Worm (Caenorhabditis elegans) whole organism, midembryonic: Measurements from ENCODE around the gene clec-218.

Source experiments
- T22C8.4 ChIP-seq: fragments of 200-800 bp; sonication (Bioruptor generic); IDR thresholded peaks from 2 replicates; pipeline ENCODE4 v1.3.6; 2022; ENCODE audit warnings: missing genetic modification characterization, missing compliant biosample characterization
- cog-1 ChIP-seq: sonication (generic microtip); optimal IDR thresholded peaks from 2 replicates; lab custom pipeline; 2016; ENCODE audit warnings: missing genetic modification characterization, missing compliant biosample characterization
- flt-1 ChIP-seq: fragments of 200-800 bp; sonication (Bioruptor generic); IDR thresholded peaks from 2 replicates; pipeline ENCODE4 v1.3.6; 2022; ENCODE audit warnings: missing genetic modification characterization, missing compliant biosample characterization
- klf-2 ChIP-seq: fragments of 200-800 bp; sonication (Bioruptor generic); conservative IDR thresholded peaks from 2 replicates; pipeline ENCODE4 v1.3.6; 2022; ENCODE audit warnings: missing genetic modification reagents, missing genetic modification characterization, missing compliant biosample characterization
- med-1 ChIP-seq: sonication (generic microtip); optimal IDR thresholded peaks from 2 replicates; lab custom pipeline; 2017; ENCODE audit warnings: missing genetic modification characterization, mild to moderate bottlenecking, missing compliant biosample characterization, antibody characterized with exemption, missing genetic modification reagents; ENCODE audit not compliant: insufficient read depth
- ref-1 ChIP-seq: fragments of 200-800 bp; sonication (Bioruptor generic); conservative IDR thresholded peaks from 2 replicates; pipeline ENCODE4 v1.3.6; 2022; ENCODE audit warnings: missing genetic modification reagents, missing genetic modification characterization, missing compliant biosample characterization
- tab-1 ChIP-seq: fragments of 200-800 bp; sonication (Bioruptor generic); IDR thresholded peaks from 2 replicates; pipeline ENCODE4 v1.3.6; 2022; ENCODE audit warnings: missing genetic modification characterization, missing compliant biosample characterization
- ztf-23 ChIP-seq: fragments of 200-800 bp; sonication (Bioruptor generic); IDR thresholded peaks from 2 replicates; pipeline ENCODE4 v1.3.6; 2022; ENCODE audit warnings: missing genetic modification reagents, missing genetic modification characterization, missing compliant biosample characterization
- ztf-29 ChIP-seq: fragments of 200-800 bp; sonication (Bioruptor generic); IDR thresholded peaks from 2 replicates; pipeline ENCODE4 v1.3.6; 2022; ENCODE audit warnings: missing genetic modification reagents, missing genetic modification characterization, missing compliant biosample characterization

Gene clec-218

DNA sequence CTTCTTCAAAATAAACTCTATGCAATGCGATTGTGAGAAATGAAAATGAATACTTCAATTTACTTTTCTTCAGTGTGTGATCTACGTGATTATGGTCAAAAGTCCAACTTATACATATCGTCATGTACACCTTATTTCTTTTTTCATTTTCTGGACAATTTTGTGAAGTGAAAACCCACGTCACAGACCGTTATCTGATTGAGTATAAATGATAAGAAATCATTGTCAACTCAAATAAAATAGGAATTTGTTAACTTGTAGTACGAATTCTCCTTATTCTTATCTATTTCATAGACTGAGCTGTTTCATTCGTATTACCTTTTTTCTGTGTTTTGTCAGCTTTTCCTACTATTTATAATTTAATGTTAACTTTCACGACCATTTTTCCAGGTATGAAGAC, 35.7 kb upstream of the clec-218 start, which contains the start of gene asp-5:
Gene asp-5, plus strand, starts transcription at position 391 of the 400 bp plus-strand sequence.
- TF ChIP-seq med-1 (no peak), ref-1 (GFP tag; lab: Robert Waterston, UW) (no peak), cog-1 (no peak), ztf-23 (GFP tag; lab: Robert Waterston, UW) (no peak), ztf-29 (GFP tag; lab: Robert Waterston, UW) (no peak), klf-2 (GFP tag; lab: Robert Waterston, UW) (no peak), flt-1 (GFP tag; lab: Robert Waterston, UW) (no peak), tab-1 (GFP tag; lab: Robert Waterston, UW) (no peak), T22C8.4 (GFP tag; lab: Robert Waterston, UW) (no peak)

DNA sequence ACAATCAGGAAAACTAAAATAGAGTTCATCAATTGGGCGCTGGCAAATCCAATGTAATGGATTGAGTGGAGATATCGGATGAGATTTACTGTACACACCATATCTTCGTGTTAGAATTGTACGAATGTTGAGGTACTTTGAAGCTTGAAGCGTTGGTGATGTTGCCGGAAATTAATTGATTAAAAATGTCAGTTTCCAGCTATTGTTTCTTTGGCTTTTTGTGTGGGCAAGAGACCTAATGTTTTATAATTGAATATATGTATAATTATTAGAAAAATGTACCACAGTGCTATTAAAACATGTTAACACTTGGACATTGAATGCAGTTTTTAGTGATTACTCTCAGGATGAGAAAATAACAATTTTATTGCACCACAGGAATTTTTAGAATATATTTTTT, 28.9 kb upstream of the clec-218 start, which contains the start of gene str-136:
Gene str-136, minus strand, starts transcription at position 101 of the 400 bp plus-strand sequence.
- no peak for TF ChIP-seq ztf-29 (GFP tag; lab: Robert Waterston, UW)
- TF ChIP-seq T22C8.4 (GFP tag; lab: Robert Waterston, UW): no peak
- TF ChIP-seq ref-1 (GFP tag; lab: Robert Waterston, UW): no peak
- TF ChIP-seq ztf-23 (GFP tag; lab: Robert Waterston, UW): no peak
- no peak for TF ChIP-seq med-1
- TF ChIP-seq cog-1: no peak
- no peak for TF ChIP-seq tab-1 (GFP tag; lab: Robert Waterston, UW)
- no peak for TF ChIP-seq flt-1 (GFP tag; lab: Robert Waterston, UW)
- no peak for TF ChIP-seq klf-2 (GFP tag; lab: Robert Waterston, UW)

DNA sequence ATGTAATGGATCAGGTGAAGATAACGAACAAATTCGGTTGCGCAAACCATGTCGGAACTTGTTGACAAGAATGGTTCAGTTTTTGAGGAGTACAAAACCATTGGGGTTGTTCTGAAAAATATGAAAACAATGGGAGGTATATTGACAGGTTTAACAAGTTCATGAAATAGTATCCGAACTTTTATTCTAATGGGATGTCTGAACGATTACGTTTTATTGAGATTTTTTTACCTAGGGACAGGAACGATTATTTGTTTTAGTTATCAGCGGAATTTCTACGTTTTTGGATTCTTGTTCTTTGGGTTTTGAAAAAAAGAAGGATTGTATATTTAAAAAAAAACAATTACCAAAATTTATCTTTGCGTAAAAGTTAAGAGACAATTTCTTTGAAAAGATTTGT, 27.0 kb upstream of the clec-218 start, which contains the start of gene str-135:
Gene str-135, minus strand, starts transcription at position 101 of the 400 bp plus-strand sequence.
- TF ChIP-seq ztf-29 (GFP tag; lab: Robert Waterston, UW) (no peak), tab-1 (GFP tag; lab: Robert Waterston, UW) (no peak), med-1 (no peak), ref-1 (GFP tag; lab: Robert Waterston, UW) (no peak), ztf-23 (GFP tag; lab: Robert Waterston, UW) (no peak), klf-2 (GFP tag; lab: Robert Waterston, UW) (no peak), flt-1 (GFP tag; lab: Robert Waterston, UW) (no peak), cog-1 (no peak), T22C8.4 (GFP tag; lab: Robert Waterston, UW) (no peak)

DNA sequence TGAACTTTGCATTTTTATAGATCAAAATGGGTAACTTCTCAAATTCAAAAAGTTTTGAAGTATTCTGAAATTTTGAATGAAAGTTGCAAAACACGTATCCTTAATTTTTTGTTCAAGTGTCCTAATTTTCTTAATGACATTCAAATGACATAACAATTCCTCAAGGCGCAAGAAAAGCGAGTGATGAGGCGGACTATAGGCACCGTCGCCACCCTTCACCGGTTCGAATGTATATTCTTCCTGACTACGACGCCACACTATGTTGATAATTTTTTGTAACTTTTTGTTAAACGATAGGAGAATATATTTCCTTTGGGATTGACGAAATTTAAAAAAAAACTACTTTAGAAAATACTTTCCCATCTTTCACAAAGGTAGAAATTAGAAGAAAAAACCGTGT, 26.1 kb upstream of the clec-218 start:
- TF ChIP-seq flt-1 (GFP tag; lab: Robert Waterston, UW): no peak

DNA sequence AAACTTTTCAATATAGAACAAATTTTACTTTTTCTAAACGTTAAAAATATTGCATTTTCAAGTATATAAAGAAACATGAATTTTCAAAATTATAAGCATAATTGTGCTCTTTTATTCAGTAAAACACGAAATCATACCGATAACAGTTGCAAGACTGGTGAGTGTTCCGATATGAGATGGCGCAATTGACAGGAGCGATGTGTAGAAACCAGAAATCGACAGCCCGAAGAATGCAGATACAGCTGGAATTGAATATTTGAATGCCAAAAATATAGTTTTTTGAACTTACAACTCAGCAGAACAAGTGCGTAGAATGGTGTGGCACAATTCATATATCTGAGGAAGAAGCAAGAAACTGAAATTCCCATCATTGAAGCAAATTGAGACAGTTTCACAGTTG, 24.8 kb upstream of the clec-218 start:
- no peak for TF ChIP-seq ztf-23 (GFP tag; lab: Robert Waterston, UW)
- TF ChIP-seq ref-1 (GFP tag; lab: Robert Waterston, UW): no peak
- TF ChIP-seq med-1: no peak

DNA sequence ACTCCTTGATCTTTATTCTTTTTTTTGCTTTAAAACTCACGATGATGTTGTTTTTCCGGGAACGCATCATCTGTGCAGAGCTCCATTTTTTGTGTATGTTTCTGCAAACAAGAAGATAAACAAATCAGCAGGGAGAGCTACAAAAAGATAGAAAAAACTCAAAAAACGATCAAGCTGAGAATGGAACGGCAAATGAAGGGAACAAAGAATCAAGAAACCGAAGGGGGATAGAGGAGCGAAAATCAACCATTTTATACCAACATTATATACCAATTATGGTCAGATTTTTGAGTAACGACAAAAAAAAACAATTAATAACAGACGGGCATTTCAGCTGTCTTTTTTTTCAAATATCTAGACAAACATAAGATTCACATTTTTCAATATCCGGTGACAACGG, 22.9 kb upstream of the clec-218 start, which contains the start of gene slc-17.5:
Gene slc-17.5, minus strand, starts transcription at position 101 of the 400 bp plus-strand sequence.
- TF ChIP-seq ref-1 (GFP tag; lab: Robert Waterston, UW): no peak
- no peak for TF ChIP-seq ztf-29 (GFP tag; lab: Robert Waterston, UW)
- TF ChIP-seq T22C8.4 (GFP tag; lab: Robert Waterston, UW): no peak
- no peak for TF ChIP-seq tab-1 (GFP tag; lab: Robert Waterston, UW)
- no peak for TF ChIP-seq flt-1 (GFP tag; lab: Robert Waterston, UW)
- TF ChIP-seq ztf-23 (GFP tag; lab: Robert Waterston, UW): no peak
- TF ChIP-seq med-1: no peak
- TF ChIP-seq klf-2 (GFP tag; lab: Robert Waterston, UW): no peak
- TF ChIP-seq cog-1: no peak

DNA sequence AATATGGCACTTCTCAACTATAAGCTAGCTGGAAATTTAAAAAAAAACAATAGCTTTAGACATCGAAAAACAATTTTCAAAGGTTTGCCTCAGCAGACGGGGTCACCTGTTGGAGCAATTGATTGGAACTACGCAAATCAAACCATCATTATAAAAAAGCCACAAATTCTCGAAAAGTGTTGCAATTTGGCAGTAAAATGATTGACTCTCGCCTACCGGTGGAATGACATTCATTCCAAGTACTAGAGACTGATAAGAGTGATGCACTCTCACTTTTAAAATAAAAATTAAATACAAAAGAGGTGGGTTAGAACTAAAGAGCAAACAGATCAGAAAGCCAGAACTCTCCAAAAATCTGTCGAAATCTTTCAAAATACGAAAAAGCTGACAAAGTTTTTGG, 22.3 kb upstream of the clec-218 start:
- TF ChIP-seq flt-1 (GFP tag; lab: Robert Waterston, UW): no peak
- TF ChIP-seq cog-1: no peak
- TF ChIP-seq tab-1 (GFP tag; lab: Robert Waterston, UW): no peak
- no peak for TF ChIP-seq ref-1 (GFP tag; lab: Robert Waterston, UW)
- TF ChIP-seq med-1: no peak
- TF ChIP-seq klf-2 (GFP tag; lab: Robert Waterston, UW): no peak
- no peak for TF ChIP-seq ztf-29 (GFP tag; lab: Robert Waterston, UW)
- TF ChIP-seq ztf-23 (GFP tag; lab: Robert Waterston, UW): no peak
- TF ChIP-seq T22C8.4 (GFP tag; lab: Robert Waterston, UW): no peak

DNA sequence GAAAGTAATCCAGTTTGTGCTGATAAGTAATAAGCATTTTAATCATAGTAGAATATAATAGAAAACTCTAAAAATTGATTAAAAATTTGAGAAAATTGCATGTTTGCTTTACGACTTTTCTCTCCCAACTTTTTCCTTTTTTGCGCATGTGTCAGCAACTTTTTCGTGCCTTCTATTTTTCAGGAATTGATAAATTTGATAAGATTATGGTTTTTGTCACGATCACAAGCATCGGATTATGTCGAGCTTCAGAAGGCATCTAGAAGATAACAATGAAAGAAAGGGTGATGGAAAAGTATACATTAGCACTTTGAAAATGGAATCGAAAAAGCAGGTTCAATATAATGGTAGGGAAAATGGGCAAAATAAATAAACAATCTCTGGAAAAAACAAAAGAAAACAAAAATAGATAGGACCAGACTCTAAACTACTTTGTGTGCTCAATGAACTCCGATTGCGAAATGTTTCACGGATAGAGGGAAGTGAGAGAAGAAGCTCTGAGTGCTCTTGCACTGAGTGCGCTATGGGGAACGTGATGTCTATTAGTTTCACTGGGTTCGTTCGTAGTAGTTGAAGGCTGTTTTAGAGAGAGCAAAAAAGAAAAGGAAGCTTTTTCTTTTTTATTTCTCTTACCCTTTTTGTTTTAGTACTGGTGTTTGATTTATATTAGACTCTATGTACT, 19.5 kb upstream of the clec-218 start:
- TF ChIP-seq flt-1 (GFP tag; lab: Robert Waterston, UW) (no peak), T22C8.4 (GFP tag; lab: Robert Waterston, UW) (no peak), ref-1 (GFP tag; lab: Robert Waterston, UW) (no peak), cog-1 (no peak), ztf-23 (GFP tag; lab: Robert Waterston, UW) (no peak), tab-1 (GFP tag; lab: Robert Waterston, UW) (no peak), ztf-29 (GFP tag; lab: Robert Waterston, UW) (no peak), med-1 (no peak), klf-2 (GFP tag; lab: Robert Waterston, UW) (no peak)

DNA sequence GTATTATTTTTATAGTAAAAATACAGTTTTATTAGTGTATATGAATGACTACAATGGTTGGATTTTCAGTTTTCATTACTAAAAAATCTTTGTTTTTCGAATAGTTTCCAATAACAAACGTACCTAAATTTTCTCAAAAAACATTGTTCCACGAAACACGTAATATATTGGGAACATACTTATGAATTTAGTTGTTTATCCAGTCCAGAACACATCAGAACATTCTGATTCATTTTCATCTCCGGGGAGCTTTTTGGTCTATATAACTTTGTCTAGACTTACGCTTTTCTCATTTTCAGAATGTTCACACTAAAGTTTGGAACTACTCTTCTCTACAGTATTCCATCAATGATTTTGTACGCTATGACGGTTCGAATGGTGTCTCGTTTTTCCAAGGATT, 16.0 kb upstream of the clec-218 start, which contains the start of gene srg-33:
Gene srg-33, plus strand, starts transcription at position 301 of the 400 bp plus-strand sequence.
- TF ChIP-seq tab-1 (GFP tag; lab: Robert Waterston, UW) (no peak), ref-1 (GFP tag; lab: Robert Waterston, UW) (no peak), cog-1 (no peak)

DNA sequence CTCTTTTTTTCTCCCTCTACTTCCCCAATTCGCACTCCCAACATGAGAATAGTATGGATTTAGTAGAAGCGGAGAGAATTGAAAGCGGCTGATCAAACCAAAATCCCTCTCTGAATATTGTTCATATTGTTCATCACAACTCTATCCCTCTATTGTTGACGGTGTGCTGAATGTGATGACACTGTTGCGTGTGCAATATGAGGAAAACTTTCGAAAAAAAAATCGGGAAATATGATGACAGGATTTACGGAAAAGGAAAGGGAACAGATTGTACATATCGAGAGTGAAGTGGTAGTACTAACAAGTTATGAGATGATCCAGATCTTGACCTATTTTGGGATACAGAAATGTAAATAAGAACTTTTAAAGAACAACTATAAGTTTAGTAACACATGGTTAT, 11.9 kb upstream of the clec-218 start, which contains the start of gene smex-1:
Gene smex-1, minus strand, starts transcription at position 101 of the 400 bp plus-strand sequence.
- TF ChIP-seq ztf-23 (GFP tag; lab: Robert Waterston, UW) (no peak), ztf-29 (GFP tag; lab: Robert Waterston, UW) (no peak), ref-1 (GFP tag; lab: Robert Waterston, UW) (no peak), tab-1 (GFP tag; lab: Robert Waterston, UW) (no peak), T22C8.4 (GFP tag; lab: Robert Waterston, UW) (no peak), klf-2 (GFP tag; lab: Robert Waterston, UW) (no peak)
